Worm (Caenorhabditis elegans) whole organism, late embryonic: ENCODE results near the gene C14A11.6.

ENCODE experiments used
- F13H6.1 ChIP-seq: sonication (generic microtip); optimal IDR thresholded peaks from 2 replicates; lab custom pipeline; 2016; ENCODE audit warnings: missing genetic modification characterization, missing compliant biosample characterization
- Y22D7AL.16 ChIP-seq: sonication (generic microtip); optimal IDR thresholded peaks from 2 replicates; lab custom pipeline; 2016; ENCODE audit warnings: missing genetic modification characterization, missing compliant biosample characterization
- ceh-30 ChIP-seq: fragments of 150-350 bp; optimal IDR thresholded peaks from 2 replicates; lab custom pipeline; 2014; ENCODE audit warnings: missing biosample characterization, missing genetic modification characterization
- ceh-9 ChIP-seq: sonication (generic microtip); optimal IDR thresholded peaks from 2 replicates; lab custom pipeline; 2016; ENCODE audit warnings: mild to moderate bottlenecking, missing genetic modification characterization, inconsistent platforms, missing compliant biosample characterization
- dve-1 ChIP-seq: sonication (generic microtip); optimal IDR thresholded peaks from 2 replicates; lab custom pipeline; 2017; ENCODE audit warnings: antibody characterized with exemption, mild to moderate bottlenecking, missing genetic modification characterization, missing compliant biosample characterization
- elt-4 ChIP-seq: sonication (generic microtip); optimal IDR thresholded peaks from 2 replicates; lab custom pipeline; 2016; ENCODE audit warnings: missing genetic modification characterization, missing compliant biosample characterization
- fax-1 ChIP-seq: sonication (generic microtip); optimal IDR thresholded peaks from 2 replicates; lab custom pipeline; 2016; ENCODE audit warnings: missing genotype, missing genetic modification characterization, missing compliant biosample characterization
- fkh-6 ChIP-seq: sonication (generic microtip); optimal IDR thresholded peaks from 2 replicates; lab custom pipeline; 2016; ENCODE audit warnings: missing genetic modification characterization, missing compliant biosample characterization
- madf-2 ChIP-seq: sonication (generic microtip); optimal IDR thresholded peaks from 2 replicates; lab custom pipeline; 2017; ENCODE audit warnings: missing genetic modification characterization, missing compliant biosample characterization
- nhr-11 ChIP-seq: fragments of 150-350 bp; optimal IDR thresholded peaks from 2 replicates; lab custom pipeline; 2014; ENCODE audit warnings: missing biosample characterization, missing genetic modification characterization
- pat-9 ChIP-seq: fragments of 200-800 bp; sonication (Bioruptor generic); optimal IDR thresholded peaks from 2 replicates; lab custom pipeline; 2018; ENCODE audit warnings: mild to moderate bottlenecking, missing genetic modification characterization, moderate library complexity, missing compliant biosample characterization
- unc-3 ChIP-seq, 2 experiments: fragments of 200-800 bp in 1 of 2; sonication (Bioruptor generic) in 1 of 2; sonication (generic microtip) in 1 of 2; conservative IDR thresholded peaks in 1 of 2; optimal IDR thresholded peaks in 1 of 2; 2 replicates each; pipeline versions ENCODE4 v1.3.6 to Lab custom; 2016 to 2022; ENCODE audit warnings: missing compliant biosample characterization in 2 of 2, missing genetic modification characterization in 2 of 2, missing genetic modification reagents in 1 of 2
- zip-5 ChIP-seq: sonication (generic microtip); optimal IDR thresholded peaks from 2 replicates; lab custom pipeline; 2016; ENCODE audit warnings: missing genetic modification characterization, missing compliant biosample characterization

DNA sequence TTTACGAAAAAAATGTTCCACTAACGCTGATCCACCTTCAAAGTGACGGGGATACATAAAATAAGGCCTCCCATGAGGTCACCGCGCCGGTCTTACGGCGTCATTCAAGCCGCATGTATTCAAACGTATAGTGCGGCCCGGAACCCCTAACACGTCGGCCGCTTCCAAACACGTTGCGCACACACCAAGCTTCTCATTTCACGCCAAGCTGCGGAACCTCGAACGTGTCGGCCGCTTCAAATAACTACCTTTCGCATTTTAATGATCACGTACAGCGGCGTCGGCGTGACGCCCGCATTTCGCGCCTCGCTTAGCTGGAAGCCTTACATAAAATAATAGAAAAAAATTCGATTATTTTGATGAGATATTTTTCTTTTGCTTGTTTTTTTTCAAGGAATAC, 29.6 kb upstream of the C14A11.6 start:
- TF ChIP-seq madf-2 (tag; lab: Kevin White, UChicago), result no peak
- TF ChIP-seq elt-4 (tag; lab: Kevin White, UChicago), result no peak
- no peak for TF ChIP-seq ceh-30 (tag; lab: Kevin White, UChicago)
- TF ChIP-seq F13H6.1, result no peak
- TF ChIP-seq fkh-6 (tag; lab: Kevin White, UChicago), result no peak
- TF ChIP-seq Y22D7AL.16 (tag; lab: Kevin White, UChicago), result no peak
- TF ChIP-seq ceh-9 (tag; lab: Kevin White, UChicago), result no peak
- TF ChIP-seq unc-3 (GFP tag; conservative IDR thresholded peaks at IDR 0.05; lab: Robert Waterston, UW), result no peak
- no peak for TF ChIP-seq unc-3 (tag; optimal IDR thresholded peaks at IDR 0.05; lab: Kevin White, UChicago)
- no peak for TF ChIP-seq fax-1
- no peak for TF ChIP-seq nhr-11 (tag; lab: Kevin White, UChicago)
- TF ChIP-seq pat-9 (tag; lab: Kevin White, UChicago), result no peak
- no peak for TF ChIP-seq dve-1 (tag; lab: Kevin White, UChicago)
- no peak for TF ChIP-seq zip-5 (tag; lab: Kevin White, UChicago)
